Worm (Caenorhabditis elegans) whole organism, L2 larva: ENCODE results near the gene zip-2.

ENCODE experiments used
- C34F6.9 ChIP-seq: fragments of 150-350 bp; optimal IDR thresholded peaks from 2 replicates; lab custom pipeline; 2014; ENCODE audit warnings: missing biosample characterization, missing genetic modification characterization
- F13H6.1 ChIP-seq: sonication (generic microtip); optimal IDR thresholded peaks from 2 replicates; lab custom pipeline; 2016; ENCODE audit warnings: missing genetic modification characterization, missing compliant biosample characterization
- R02D3.7 ChIP-seq: fragments of 150-350 bp; optimal IDR thresholded peaks from 2 replicates; lab custom pipeline; 2014; ENCODE audit warnings: missing biosample characterization, missing genetic modification characterization
- Y55F3AM.14 ChIP-seq: fragments of 200-800 bp; sonication (Bioruptor generic); optimal IDR thresholded peaks from 2 replicates; lab custom pipeline; 2018; ENCODE audit warnings: mild to moderate bottlenecking, missing genetic modification characterization, missing compliant biosample characterization
- ZK546.5 ChIP-seq: sonication (generic microtip); optimal IDR thresholded peaks from 2 replicates; lab custom pipeline; 2017; ENCODE audit warnings: missing biosample characterization, missing genetic modification characterization
- aly-2 ChIP-seq: fragments of 150-350 bp; optimal IDR thresholded peaks from 2 replicates; lab custom pipeline; 2014; ENCODE audit warnings: missing biosample characterization, missing genetic modification characterization
- ama-1 ChIP-seq: fragments of 150-350 bp; optimal IDR thresholded peaks from 2 replicates; lab custom pipeline; 2018; ENCODE audit warnings: inconsistent platforms
- ceh-16 ChIP-seq: fragments of 150-350 bp; optimal IDR thresholded peaks from 2 replicates; lab custom pipeline; 2014; ENCODE audit warnings: missing biosample characterization, missing genetic modification characterization
- crh-2 ChIP-seq: sonication (generic microtip); optimal IDR thresholded peaks from 2 replicates; lab custom pipeline; 2017; ENCODE audit warnings: missing biosample characterization, missing genetic modification characterization
- egl-27 ChIP-seq: sonication (generic microtip); optimal IDR thresholded peaks from 3 replicates; lab custom pipeline; 2017; ENCODE audit warnings: missing biosample characterization, missing genetic modification reagents, missing genetic modification characterization
- elt-3 ChIP-seq: sonication (generic microtip); optimal IDR thresholded peaks from 2 replicates; lab custom pipeline; 2017; ENCODE audit warnings: missing biosample characterization, missing genetic modification characterization
- fos-1 ChIP-seq: fragments of 150-350 bp; optimal IDR thresholded peaks from 2 replicates; lab custom pipeline; 2014; ENCODE audit warnings: missing biosample characterization, missing genetic modification characterization
- gmeb-1 ChIP-seq: fragments of 150-350 bp; optimal IDR thresholded peaks from 2 replicates; lab custom pipeline; 2014; ENCODE audit warnings: missing biosample characterization, missing genetic modification characterization
- lin-11 ChIP-seq: fragments of 150-350 bp; sonication (generic microtip); optimal IDR thresholded peaks from 2 replicates; lab custom pipeline; 2014; ENCODE audit warnings: missing biosample characterization, missing genetic modification characterization, inconsistent platforms, mixed read lengths
- lin-13 ChIP-seq: fragments of 150-350 bp; optimal IDR thresholded peaks from 2 replicates; lab custom pipeline; 2014; ENCODE audit warnings: missing biosample characterization, missing genetic modification reagents, missing genetic modification characterization
- lin-39 ChIP-seq: fragments of 150-350 bp; optimal IDR thresholded peaks from 2 replicates; lab custom pipeline; 2014; ENCODE audit warnings: missing biosample characterization, missing genetic modification reagents, missing genetic modification characterization
- lsy-2 ChIP-seq, 2 experiments: fragments of 150-350 bp in 1 of 2; sonication (generic microtip) in 1 of 2; optimal IDR thresholded peaks; 2 replicates each; lab custom pipeline; 2014 to 2017; ENCODE audit warnings: missing biosample characterization in 2 of 2, missing genetic modification characterization in 2 of 2
- mab-5 ChIP-seq: fragments of 150-350 bp; optimal IDR thresholded peaks from 2 replicates; lab custom pipeline; 2014; ENCODE audit warnings: missing biosample characterization, missing genetic modification characterization
- mbf-1 ChIP-seq: sonication (generic microtip); optimal IDR thresholded peaks from 2 replicates; lab custom pipeline; 2017; ENCODE audit warnings: missing biosample characterization, missing genetic modification characterization
- mdl-1 ChIP-seq, 2 experiments: fragments of 150-350 bp in 1 of 2; sonication (generic microtip) in 1 of 2; optimal IDR thresholded peaks; 2 replicates each; lab custom pipeline; 2017; ENCODE audit warnings: missing biosample characterization in 2 of 2, missing genetic modification characterization in 2 of 2
- nhr-10 ChIP-seq: sonication (generic microtip); optimal IDR thresholded peaks from 2 replicates; lab custom pipeline; 2017; ENCODE audit warnings: missing biosample characterization, missing genetic modification characterization
- nhr-12 ChIP-seq: fragments of 150-350 bp; optimal IDR thresholded peaks from 2 replicates; lab custom pipeline; 2014; ENCODE audit warnings: missing biosample characterization, missing genetic modification characterization
- nhr-129 ChIP-seq: fragments of 150-350 bp; optimal IDR thresholded peaks from 2 replicates; lab custom pipeline; 2014; ENCODE audit warnings: missing biosample characterization, missing genetic modification characterization
- nhr-21 ChIP-seq: fragments of 150-350 bp; optimal IDR thresholded peaks from 2 replicates; lab custom pipeline; 2014; ENCODE audit warnings: missing biosample characterization, missing genetic modification characterization
- nhr-23 ChIP-seq: fragments of 150-350 bp; optimal IDR thresholded peaks from 2 replicates; lab custom pipeline; 2014; ENCODE audit warnings: missing biosample characterization, missing genetic modification reagents, missing genetic modification characterization
- nhr-6 ChIP-seq: fragments of 150-350 bp; optimal IDR thresholded peaks from 2 replicates; lab custom pipeline; 2014; ENCODE audit warnings: missing biosample characterization, missing genetic modification characterization
- nhr-77 ChIP-seq: fragments of 150-350 bp; optimal IDR thresholded peaks from 2 replicates; lab custom pipeline; 2014; ENCODE audit warnings: missing biosample characterization, missing genetic modification characterization
- peb-1 ChIP-seq: fragments of 150-350 bp; optimal IDR thresholded peaks from 2 replicates; lab custom pipeline; 2014; ENCODE audit warnings: missing biosample characterization, missing genetic modification characterization
- snpc-4 ChIP-seq: fragments of 150-350 bp; optimal IDR thresholded peaks from 2 replicates; lab custom pipeline; 2014; ENCODE audit warnings: missing biosample characterization, missing genetic modification characterization
- unc-39 ChIP-seq: fragments of 150-350 bp; optimal IDR thresholded peaks from 2 replicates; lab custom pipeline; 2014; ENCODE audit warnings: missing biosample characterization, missing genetic modification characterization
- unc-55 ChIP-seq: fragments of 150-350 bp; sonication (generic microtip); optimal IDR thresholded peaks from 3 replicates; lab custom pipeline; 2014; ENCODE audit warnings: missing biosample characterization, missing genetic modification reagents, missing genetic modification characterization
- zag-1 ChIP-seq: fragments of 150-350 bp; optimal IDR thresholded peaks from 2 replicates; lab custom pipeline; 2014; ENCODE audit warnings: missing biosample characterization, missing genetic modification characterization
- ztf-1 ChIP-seq: fragments of 200-800 bp; sonication (Bioruptor generic); conservative IDR thresholded peaks from 2 replicates; pipeline ENCODE4 v1.3.6; 2022; ENCODE audit warnings: missing genetic modification characterization, missing compliant biosample characterization
- ztf-11 ChIP-seq: sonication (generic microtip); optimal IDR thresholded peaks from 2 replicates; lab custom pipeline; 2017; ENCODE audit warnings: missing biosample characterization, missing genetic modification characterization
- ztf-4 ChIP-seq: fragments of 150-350 bp; optimal IDR thresholded peaks from 2 replicates; lab custom pipeline; 2014; ENCODE audit warnings: missing biosample characterization, missing genetic modification characterization

zip-2 gene

ce11 chrIII:859898-860297 is 27.1 kb downstream of the zip-2 start, which contains the start of gene exos-4.2:
exos-4.2 (plus strand) TSS chrIII:860198.
- no peak for TF ChIP-seq unc-55 (GFP tag; lab: Kevin White, UChicago)
- TF ChIP-seq mab-5 (tag; lab: Kevin White, UChicago): no peak
- TF ChIP-seq nhr-21 (tag; lab: Kevin White, UChicago): no peak
- TF ChIP-seq mbf-1: no peak
- no peak for TF ChIP-seq nhr-10 (tag; lab: Kevin White, UChicago)
- no peak for TF ChIP-seq snpc-4 (tag; lab: Kevin White, UChicago)
- no peak for TF ChIP-seq C34F6.9 (tag; lab: Kevin White, UChicago)

DNA sequence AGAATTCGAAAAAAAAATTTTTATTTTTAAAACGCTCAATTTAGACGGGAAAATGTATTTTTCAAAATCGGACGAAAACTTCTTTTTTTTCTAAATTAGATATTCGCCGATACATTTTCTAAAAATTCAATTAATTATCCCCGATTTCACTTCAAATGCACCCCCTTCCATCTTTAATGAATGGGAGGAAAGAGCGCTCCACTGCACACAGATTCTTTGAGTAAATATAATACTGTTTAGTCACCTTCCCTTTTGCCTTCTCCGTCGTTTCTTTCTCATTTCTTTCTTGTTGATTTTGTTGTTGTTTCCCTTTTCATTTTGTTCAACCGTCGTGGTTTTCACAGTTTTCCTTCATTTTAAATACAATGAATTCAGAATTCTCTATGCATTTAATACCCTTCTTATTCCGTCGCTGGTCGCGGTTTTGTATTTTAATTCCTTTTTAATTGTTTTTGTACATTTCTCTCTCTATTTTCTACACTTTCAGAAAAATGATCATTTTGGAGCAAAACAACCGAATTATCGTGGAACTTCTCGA is 29.1 kb downstream of the zip-2 start, which contains the start of gene arx-4:
Gene arx-4 (plus strand): TSS at position 488 of the 538 bp plus-strand sequence.
- TF ChIP-seq mdl-1 (tag; optimal IDR thresholded peaks at IDR 0.05; lab: Kevin White, UChicago) (no peak), fos-1 (tag; lab: Kevin White, UChicago) (peak; percentile 55), lin-13 (GFP tag; lab: Kevin White, UChicago) (no peak), peb-1 (tag; lab: Kevin White, UChicago) (no peak), ceh-16 (tag; lab: Kevin White, UChicago) (no peak), nhr-129 (tag; lab: Kevin White, UChicago) (no peak), ztf-1 (GFP tag; lab: Robert Waterston, UW) (no peak), nhr-77 (tag; lab: Kevin White, UChicago) (no peak), C34F6.9 (tag; lab: Kevin White, UChicago) (peak; percentile 29), lin-39 (tag; lab: Kevin White, UChicago) (no peak), unc-55 (GFP tag; lab: Kevin White, UChicago) (peak; percentile 39)
- TF ChIP-seq, all 48 proteins: peak for 3

DNA sequence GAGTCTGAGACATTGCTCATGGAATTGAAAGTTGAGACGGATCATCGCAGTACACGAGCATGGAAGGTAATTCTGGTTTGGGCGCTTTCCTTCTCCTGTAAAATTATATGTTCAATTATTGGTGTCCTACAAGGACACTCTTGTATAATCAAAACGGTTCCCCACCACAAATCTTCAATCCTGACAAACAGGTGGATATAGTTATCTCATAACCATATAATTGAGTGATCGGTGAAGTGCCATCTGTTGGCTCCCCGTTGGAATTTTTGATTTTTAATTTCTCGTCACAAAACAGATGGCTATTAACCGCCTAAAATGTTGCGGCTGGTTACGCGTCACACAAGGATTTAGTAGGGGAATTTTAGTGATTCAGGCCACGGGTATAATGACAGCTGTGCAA is 36.1 kb downstream of the zip-2 start:
- no peak for TF ChIP-seq lsy-2 (tag; optimal IDR thresholded peaks at IDR 0.05; lab: Kevin White, UChicago)
- no peak for TF ChIP-seq nhr-21 (tag; lab: Kevin White, UChicago)

ce11 chrIII:869869-870268 is 37.1 kb downstream of the zip-2 start, which contains the start of gene T24C4.2:
T24C4.2 (minus strand) TSS chrIII:869969.
- TF ChIP-seq ztf-1 (GFP tag; lab: Robert Waterston, UW): no peak
- no peak for TF ChIP-seq ZK546.5 (tag; lab: Kevin White, UChicago)
- no peak for TF ChIP-seq peb-1 (tag; lab: Kevin White, UChicago)
- TF ChIP-seq crh-2 (tag; lab: Kevin White, UChicago): no peak
- TF ChIP-seq ztf-4 (tag; lab: Kevin White, UChicago): no peak
- no peak for TF ChIP-seq egl-27 (tag; lab: Kevin White, UChicago)
- no peak for TF ChIP-seq Y55F3AM.14
- TF ChIP-seq ama-1 (lab: Kevin White, UChicago): no peak

ce11 chrIII:870555-870954 is 37.8 kb downstream of the zip-2 start:
- no peak for TF ChIP-seq nhr-23 (tag; lab: Kevin White, UChicago)
- no peak for TF ChIP-seq R02D3.7 (tag; lab: Kevin White, UChicago)
- TF ChIP-seq gmeb-1: no peak
- TF ChIP-seq nhr-6 (tag; lab: Kevin White, UChicago): no peak
- TF ChIP-seq unc-39 (tag; lab: Kevin White, UChicago): no peak

DNA sequence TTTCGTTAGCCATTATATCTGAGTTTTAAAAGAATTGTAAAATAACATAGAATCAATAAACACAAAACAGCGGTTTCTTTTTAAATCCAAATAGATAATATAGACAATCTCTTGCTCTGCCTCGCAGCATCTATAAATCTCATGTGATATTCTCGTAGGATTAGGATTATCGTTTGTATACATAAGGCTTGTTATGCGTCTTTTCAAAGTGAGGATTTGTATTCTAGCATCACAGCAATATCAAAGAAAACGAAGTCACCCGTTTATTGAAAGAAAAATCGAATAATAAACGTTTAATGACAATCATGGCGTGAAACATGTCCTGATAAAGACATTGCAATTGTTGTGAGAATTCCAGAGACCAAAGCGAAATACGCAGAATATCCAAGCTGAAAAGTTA is 39.6 kb downstream of the zip-2 start, which contains the start of the genes T24C4.3 and clc-20:
Gene T24C4.3 (minus strand): TSS at position 101 of the 400 bp plus-strand sequence.
Gene clc-20 (plus strand): TSS at position 211 of the 400 bp plus-strand sequence.
- TF ChIP-seq elt-3 (tag; lab: Kevin White, UChicago) (no peak), nhr-12 (no peak), ztf-11 (tag; lab: Kevin White, UChicago) (no peak), fos-1 (tag; lab: Kevin White, UChicago) (no peak), aly-2 (tag; lab: Kevin White, UChicago) (no peak), gmeb-1 (no peak), ztf-1 (GFP tag; lab: Robert Waterston, UW) (no peak), C34F6.9 (tag; lab: Kevin White, UChicago) (no peak), nhr-23 (tag; lab: Kevin White, UChicago) (no peak), nhr-21 (tag; lab: Kevin White, UChicago) (no peak), zag-1 (tag; lab: Kevin White, UChicago) (no peak), lin-11 (no peak), F13H6.1 (tag; lab: Kevin White, UChicago) (no peak), egl-27 (tag; lab: Kevin White, UChicago) (no peak)
